Fruit fly (Drosophila melanogaster) whole organism, embryonic: Measurements from ENCODE around the gene tbrd-1.

Experiments used
- Bdp1 ChIP-seq: fragments of 200-800 bp; sonication (Bioruptor generic); optimal IDR thresholded peaks from 3 replicates; lab custom pipeline; 2016; ENCODE audit warnings: missing biosample characterization, missing genetic modification characterization
- Blimp-1 ChIP-seq: fragments of 200-800 bp; sonication (Bioruptor generic); optimal IDR thresholded peaks from 3 replicates; lab custom pipeline; 2018; ENCODE audit warnings: missing biosample characterization, missing genetic modification characterization, mild to moderate bottlenecking, moderate library complexity, missing genetic modification reagents
- CG10462 ChIP-seq: fragments of 200-800 bp; sonication (Bioruptor generic); optimal IDR thresholded peaks from 2 replicates; lab custom pipeline; 2016; ENCODE audit warnings: missing biosample characterization, missing genetic modification characterization
- CG10979 ChIP-seq: fragments of 200-800 bp; sonication (Bioruptor generic); optimal IDR thresholded peaks from 2 replicates; lab custom pipeline; 2018; ENCODE audit warnings: missing biosample characterization, mild to moderate bottlenecking, missing genetic modification characterization, moderate library complexity
- CG12071 ChIP-seq: fragments of 200-800 bp; sonication (Bioruptor generic); optimal IDR thresholded peaks from 3 replicates; lab custom pipeline; 2018; ENCODE audit warnings: missing biosample characterization, mild to moderate bottlenecking, missing genetic modification characterization
- CG1233 ChIP-seq: fragments of 200-800 bp; sonication (Bioruptor generic); optimal IDR thresholded peaks from 4 replicates; lab custom pipeline; 2018; ENCODE audit warnings: missing biosample characterization, mild to moderate bottlenecking, missing genetic modification characterization
- CG16779 ChIP-seq: fragments of 200-800 bp; sonication (Bioruptor generic); IDR thresholded peaks from 2 replicates; pipeline ENCODE4 v1.3.6; 2022; ENCODE audit warnings: missing biosample characterization, missing genetic modification characterization
- CG18619 ChIP-seq: fragments of 200-800 bp; sonication (Bioruptor generic); optimal IDR thresholded peaks from 3 replicates; lab custom pipeline; 2017; ENCODE audit warnings: missing biosample characterization, mild to moderate bottlenecking, missing genetic modification characterization
- CG2120 ChIP-seq: fragments of 200-800 bp; sonication (Bioruptor generic); optimal IDR thresholded peaks from 3 replicates; lab custom pipeline; 2016; ENCODE audit warnings: missing biosample characterization, missing genetic modification characterization
- CG2199 ChIP-seq: fragments of 200-800 bp; sonication (Bioruptor generic); IDR thresholded peaks from 3 replicates; pipeline ENCODE4 v1.3.6; 2022; ENCODE audit warnings: missing biosample characterization, missing genetic modification characterization
- CG3407 ChIP-seq: fragments of 200-800 bp; sonication (Bioruptor generic); optimal IDR thresholded peaks from 2 replicates; lab custom pipeline; 2018; ENCODE audit warnings: missing biosample characterization, mild to moderate bottlenecking, missing genetic modification characterization
- CG3847 ChIP-seq: fragments of 200-800 bp; sonication (Bioruptor generic); IDR thresholded peaks from 2 replicates; pipeline ENCODE4 v1.3.6; 2022; ENCODE audit warnings: missing biosample characterization, missing genetic modification characterization
- CG4282 ChIP-seq: fragments of 200-800 bp; sonication (Bioruptor generic); optimal IDR thresholded peaks from 2 replicates; lab custom pipeline; 2016; ENCODE audit warnings: missing biosample characterization, missing genetic modification characterization
- CG4328 ChIP-seq: fragments of 200-800 bp; sonication (Bioruptor generic); optimal IDR thresholded peaks from 3 replicates; lab custom pipeline; 2017; ENCODE audit warnings: missing biosample characterization, missing genetic modification reagents, missing genetic modification characterization
- CG4617 ChIP-seq: fragments of 200-800 bp; sonication (Bioruptor generic); optimal IDR thresholded peaks from 3 replicates; lab custom pipeline; 2016; ENCODE audit warnings: missing biosample characterization, missing genetic modification characterization, borderline replicate concordance
- CG7271 ChIP-seq: fragments of 200-800 bp; sonication (Bioruptor generic); optimal IDR thresholded peaks from 2 replicates; lab custom pipeline; 2018; ENCODE audit warnings: missing biosample characterization, mild to moderate bottlenecking, missing genetic modification characterization, moderate library complexity
- CG7928 ChIP-seq: fragments of 200-800 bp; sonication (Bioruptor generic); optimal IDR thresholded peaks from 2 replicates; lab custom pipeline; 2017; ENCODE audit warnings: missing biosample characterization, mild to moderate bottlenecking, missing genetic modification characterization
- CG9797 ChIP-seq: fragments of 200-800 bp; sonication (Bioruptor generic); optimal IDR thresholded peaks from 3 replicates; lab custom pipeline; 2018; ENCODE audit warnings: missing biosample characterization, mild to moderate bottlenecking, missing genetic modification characterization
- CG9932 ChIP-seq: fragments of 200-800 bp; sonication (Bioruptor generic); IDR thresholded peaks from 2 replicates; pipeline ENCODE4 v1.3.6; 2022; ENCODE audit warnings: missing biosample characterization, missing genetic modification characterization
- CHES-1-like ChIP-seq: fragments of 200-800 bp; sonication (Bioruptor generic); optimal IDR thresholded peaks from 2 replicates; lab custom pipeline; 2016; ENCODE audit warnings: missing biosample characterization, missing genetic modification characterization
- CTCF ChIP-seq: fragments of 200-800 bp; sonication (Bioruptor generic); optimal IDR thresholded peaks from 2 replicates; lab custom pipeline; 2017; ENCODE audit warnings: missing biosample characterization, mild to moderate bottlenecking, missing genetic modification characterization, moderate library complexity
- D19A ChIP-seq: fragments of 200-800 bp; optimal IDR thresholded peaks from 3 replicates; lab custom pipeline; 2019; ENCODE audit warnings: missing biosample characterization, mild to moderate bottlenecking, missing genetic modification characterization, moderate library complexity
- ERR ChIP-seq: fragments of 200-800 bp; sonication (Bioruptor generic); optimal IDR thresholded peaks from 2 replicates; lab custom pipeline; 2016; ENCODE audit warnings: missing biosample characterization, missing genetic modification characterization
- Fer3 ChIP-seq: fragments of 200-800 bp; sonication (Bioruptor generic); optimal IDR thresholded peaks from 2 replicates; lab custom pipeline; 2018; ENCODE audit warnings: missing biosample characterization, mild to moderate bottlenecking, missing genetic modification characterization, moderate library complexity
- H15 ChIP-seq: fragments of 200-800 bp; sonication (Bioruptor generic); IDR thresholded peaks from 3 replicates; pipeline ENCODE4 v1.3.6; 2022; ENCODE audit warnings: missing biosample characterization, missing genetic modification characterization
- Jarid2 ChIP-seq: fragments of 200-800 bp; sonication (Bioruptor generic); optimal IDR thresholded peaks from 3 replicates; lab custom pipeline; 2017; ENCODE audit warnings: mild to moderate bottlenecking, missing biosample characterization, missing genetic modification reagents, missing genetic modification characterization
- MESR4 ChIP-seq: fragments of 200-800 bp; sonication (Bioruptor generic); optimal IDR thresholded peaks from 2 replicates; lab custom pipeline; 2018; ENCODE audit warnings: missing biosample characterization, mild to moderate bottlenecking, missing genetic modification characterization, moderate library complexity
- Mrtf ChIP-seq: fragments of 200-800 bp; sonication (Bioruptor generic); IDR thresholded peaks from 3 replicates; pipeline ENCODE4 v1.3.6; 2022; ENCODE audit warnings: missing biosample characterization, missing genetic modification characterization
- Sin3A ChIP-seq: fragments of >200 bp; optimal IDR thresholded peaks from 2 replicates; lab custom pipeline; 2018
- Spps ChIP-seq: fragments of 200-800 bp; sonication (Bioruptor generic); optimal IDR thresholded peaks from 2 replicates; lab custom pipeline; 2018; ENCODE audit warnings: missing biosample characterization, mild to moderate bottlenecking, missing genetic modification characterization
- Xrp1 ChIP-seq: fragments of 200-800 bp; sonication (Bioruptor generic); IDR thresholded peaks from 2 replicates; pipeline ENCODE4 v1.3.6; 2022; ENCODE audit warnings: missing biosample characterization, missing genetic modification characterization
- ab ChIP-seq: fragments of 200-800 bp; sonication (Bioruptor generic); optimal IDR thresholded peaks from 2 replicates; lab custom pipeline; 2016; ENCODE audit warnings: missing biosample characterization, missing genetic modification characterization
- al ChIP-seq: fragments of 200-800 bp; sonication (Bioruptor generic); IDR thresholded peaks from 2 replicates; pipeline ENCODE4 v1.3.6; 2022; ENCODE audit warnings: missing biosample characterization, missing genetic modification characterization
- ci ChIP-seq: fragments of 200-800 bp; sonication (Bioruptor generic); IDR thresholded peaks from 3 replicates; pipeline ENCODE4 v1.3.6; 2022; ENCODE audit warnings: missing biosample characterization, missing genetic modification characterization
- cwo ChIP-seq: fragments of 200-800 bp; sonication (Bioruptor generic); optimal IDR thresholded peaks from 3 replicates; lab custom pipeline; 2017; ENCODE audit warnings: missing biosample characterization, missing genetic modification characterization, mild to moderate bottlenecking, moderate library complexity, missing genetic modification reagents
- dan ChIP-seq: fragments of 200-800 bp; sonication (Bioruptor generic); IDR thresholded peaks from 2 replicates; pipeline ENCODE4 v1.3.6; 2022; ENCODE audit warnings: missing biosample characterization, missing genetic modification characterization
- danr ChIP-seq: fragments of 200-800 bp; sonication (Bioruptor generic); IDR thresholded peaks from 2 replicates; pipeline ENCODE4 v1.3.6; 2022; ENCODE audit warnings: missing biosample characterization, missing genetic modification characterization
- gfzf ChIP-seq: fragments of 200-800 bp; sonication (Bioruptor generic); optimal IDR thresholded peaks from 2 replicates; lab custom pipeline; 2016; ENCODE audit warnings: missing biosample characterization, mild to moderate bottlenecking, missing genetic modification characterization, moderate library complexity
- kay ChIP-seq: fragments of 200-800 bp; sonication (Bioruptor generic); optimal IDR thresholded peaks from 2 replicates; lab custom pipeline; 2016; ENCODE audit warnings: missing biosample characterization, missing genetic modification characterization
- nerfin-1 ChIP-seq: fragments of 200-800 bp; sonication (Bioruptor generic); optimal IDR thresholded peaks from 3 replicates; lab custom pipeline; 2019; ENCODE audit warnings: missing biosample characterization, mild to moderate bottlenecking, missing genetic modification characterization, moderate library complexity
- odd ChIP-seq: fragments of 200-800 bp; sonication (Bioruptor generic); optimal IDR thresholded peaks from 2 replicates; lab custom pipeline; 2017; ENCODE audit warnings: missing biosample characterization, mild to moderate bottlenecking, missing genetic modification characterization
- row ChIP-seq: fragments of 200-800 bp; sonication (Bioruptor generic); IDR thresholded peaks from 3 replicates; pipeline ENCODE4 v1.3.6; 2022; ENCODE audit warnings: missing biosample characterization, missing genetic modification characterization
- sima ChIP-seq: fragments of 200-800 bp; sonication (Bioruptor generic); optimal IDR thresholded peaks from 2 replicates; lab custom pipeline; 2016; ENCODE audit warnings: missing biosample characterization, missing genetic modification characterization
- sisA ChIP-seq: fragments of 200-800 bp; sonication (Bioruptor generic); IDR thresholded peaks from 2 replicates; pipeline ENCODE4 v1.3.6; 2022; ENCODE audit warnings: missing biosample characterization, missing genetic modification characterization
- slou ChIP-seq: fragments of 200-800 bp; sonication (Bioruptor generic); optimal IDR thresholded peaks from 3 replicates; lab custom pipeline; 2016; ENCODE audit warnings: missing biosample characterization, missing genetic modification characterization
- slp2 ChIP-seq: fragments of 200-800 bp; sonication (Bioruptor generic); optimal IDR thresholded peaks from 2 replicates; lab custom pipeline; 2016; ENCODE audit warnings: missing biosample characterization, missing genetic modification characterization
- sqz ChIP-seq: fragments of 200-800 bp; sonication (Bioruptor generic); optimal IDR thresholded peaks from 3 replicates; lab custom pipeline; 2018; ENCODE audit warnings: missing biosample characterization, mild to moderate bottlenecking, missing genetic modification characterization
- stc ChIP-seq: fragments of 200-800 bp; sonication (Bioruptor generic); IDR thresholded peaks from 2 replicates; pipeline ENCODE4 v1.3.6; 2022; ENCODE audit warnings: missing biosample characterization, missing genetic modification characterization
- ttk ChIP-seq: fragments of 200-800 bp; sonication (Bioruptor generic); IDR thresholded peaks from 2 replicates; pipeline ENCODE4 v2.1.2; 2022; ENCODE audit warnings: missing biosample characterization, missing genetic modification characterization
- twi ChIP-seq: fragments of 200-800 bp; optimal IDR thresholded peaks from 2 replicates; lab custom pipeline; 2019; ENCODE audit warnings: missing biosample characterization, mild to moderate bottlenecking, missing genetic modification characterization, moderate library complexity
- vnd ChIP-seq: fragments of 200-800 bp; sonication (Bioruptor generic); IDR thresholded peaks from 3 replicates; pipeline ENCODE4 v1.3.6; 2022; ENCODE audit warnings: missing biosample characterization, missing genetic modification characterization; ENCODE audit not compliant: partially characterized antibody

The tbrd-1 gene

DNA sequence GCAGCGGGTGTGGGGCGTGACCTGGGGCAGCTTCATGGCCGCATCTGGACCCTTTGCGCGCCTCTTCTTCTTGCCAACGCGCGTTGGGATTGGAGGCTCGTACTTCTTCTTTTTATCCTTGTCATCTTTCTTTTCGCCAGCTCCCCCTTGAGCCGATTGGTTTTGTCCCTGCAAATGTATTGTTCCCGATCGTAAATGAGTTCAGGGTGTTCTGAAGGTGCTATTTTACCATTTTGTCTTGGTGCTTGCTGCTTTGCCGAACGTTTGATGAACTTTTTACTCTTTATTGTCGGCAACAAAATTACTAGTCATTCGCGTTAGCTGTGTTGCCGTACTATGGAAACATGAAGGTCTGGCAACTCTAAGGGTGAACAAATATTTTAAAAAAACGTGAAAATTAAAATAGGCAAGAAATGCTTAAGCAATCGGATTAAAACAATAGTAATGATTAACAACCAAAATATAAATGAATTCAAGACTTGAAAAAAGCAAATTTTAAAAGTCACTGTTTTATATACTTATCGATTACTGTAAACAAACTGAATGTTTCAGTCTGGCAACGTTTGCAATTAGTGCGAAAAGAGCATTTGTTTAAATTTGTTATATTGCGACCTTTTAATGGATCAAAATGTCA, 37.9 kb upstream of the tbrd-1 start, which contains the start of the genes Rpt2 and CG13599 (continued):
- TF ChIP-seq cwo (no peak), Sin3A (lab: Kevin White, UChicago) (peak; percentile 66), CG9932 (GFP tag; lab: Robert Waterston, UW) (no peak), twi (tag; lab: Kevin White, UChicago) (no peak), CTCF (no peak), kay (GFP tag; lab: Kevin White, UChicago) (peak; percentile 49), CG7271 (tag; lab: Kevin White, UChicago) (no peak), CG7928 (no peak), Blimp-1 (GFP tag; lab: Kevin White, UChicago) (no peak), al (GFP tag; lab: Robert Waterston, UW) (no peak), CG2199 (GFP tag; lab: Robert Waterston, UW) (no peak), CG16779 (GFP tag; lab: Robert Waterston, UW) (no peak), danr (no peak), Mrtf (no peak), vnd (0 out of 3 replicates have a peak, but pooled peaks have one; percentile 44), CG1233 (no peak), CG3407 (GFP tag; lab: Kevin White, UChicago) (no peak), CG4328 (GFP tag; lab: Kevin White, UChicago) (no peak), MESR4 (GFP tag; lab: Kevin White, UChicago) (peak; percentile 81), Xrp1 (GFP tag; lab: Robert Waterston, UW) (no peak), CG12071 (GFP tag; lab: Kevin White, UChicago) (no peak), slou (GFP tag; lab: Kevin White, UChicago) (no peak)
- TF ChIP-seq, all 482 proteins: peak for 108

DNA sequence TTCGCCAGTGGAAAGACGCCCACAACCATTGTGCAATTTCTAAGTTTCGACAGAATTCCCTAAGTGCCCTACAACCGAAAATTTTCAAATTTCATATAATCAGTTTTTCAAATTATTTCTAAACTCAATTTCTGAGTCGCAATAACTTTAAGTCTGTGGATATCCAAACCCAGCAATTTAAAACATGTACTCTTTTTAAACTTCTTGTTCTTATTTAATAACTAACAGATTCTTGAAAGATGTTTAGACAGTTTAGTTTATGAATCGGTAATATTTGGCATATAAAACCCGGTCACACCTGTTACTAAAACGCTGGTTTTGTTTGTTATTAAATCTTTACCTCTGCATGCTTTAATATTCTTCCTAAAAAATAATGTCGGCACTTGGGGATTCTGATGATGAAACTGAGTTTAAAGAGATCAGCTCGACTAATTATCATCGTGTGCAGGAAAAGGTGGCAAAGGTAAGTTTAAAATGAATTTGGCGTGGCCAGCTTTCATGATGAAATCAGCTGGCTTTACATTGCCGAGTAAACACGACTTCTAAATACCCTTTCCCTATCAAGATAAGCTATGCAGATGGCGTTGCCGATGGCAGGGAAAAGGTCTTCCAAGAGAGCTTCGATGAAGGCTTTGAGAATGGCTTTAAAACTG, 35.7 kb upstream of the tbrd-1 start, which contains the start of the genes CG43998, CG43999 and CG31142:
CG43998 (minus strand) TSS at position 51 of the 653 bp plus-strand sequence.
CG43999 (minus strand) TSS at position 51 of the 653 bp plus-strand sequence.
CG31142 (plus strand) TSS at position 294 of the 653 bp plus-strand sequence.
- TF ChIP-seq CHES-1-like (no peak), Jarid2 (GFP tag; lab: Kevin White, UChicago) (no peak), CG10979 (tag; lab: Kevin White, UChicago) (no peak), CG18619 (GFP tag; lab: Kevin White, UChicago) (no peak), CG9797 (GFP tag; lab: Kevin White, UChicago) (peak; percentile 45), stc (GFP tag; lab: Robert Waterston, UW) (no peak), CG2120 (GFP tag; lab: Kevin White, UChicago) (peak; percentile 28), Spps (no peak), H15 (GFP tag; lab: Robert Waterston, UW) (no peak), Bdp1 (GFP tag; lab: Kevin White, UChicago) (no peak), ERR (GFP tag; lab: Kevin White, UChicago) (no peak), odd (GFP tag; lab: Kevin White, UChicago) (no peak), nerfin-1 (tag; lab: Kevin White, UChicago) (no peak), CG4328 (GFP tag; lab: Kevin White, UChicago) (no peak), Fer3 (tag; lab: Kevin White, UChicago) (no peak), CG4282 (GFP tag; lab: Kevin White, UChicago) (no peak), dan (GFP tag; lab: Robert Waterston, UW) (no peak), row (peak; percentile 71), CG3847 (GFP tag; lab: Robert Waterston, UW) (no peak; the same call in 1 of the 2 replicates), gfzf (peak; percentile 76), ci (no peak), CG10462 (GFP tag; lab: Kevin White, UChicago) (no peak), sqz (GFP tag; lab: Kevin White, UChicago) (no peak), ttk (GFP tag; lab: Robert Waterston, UW) (no peak), CG4617 (GFP tag; lab: Kevin White, UChicago) (peak; percentile 33), sima (GFP tag; lab: Kevin White, UChicago) (no peak), ab (no peak), slou (GFP tag; lab: Kevin White, UChicago) (no peak), sisA (GFP tag; lab: Robert Waterston, UW) (no peak), slp2 (GFP tag; lab: Kevin White, UChicago) (no peak), D19A (tag; lab: Kevin White, UChicago) (peak; percentile 97)
